Worm (Caenorhabditis elegans) whole organism, mixed stage, embryonic: ENCODE measurements around the gene usp-14.

Experiments used
- ceh-43 ChIP-seq: fragments of 200-800 bp; sonication (Bioruptor generic); optimal IDR thresholded peaks from 2 replicates; lab custom pipeline; 2018; ENCODE audit warnings: mild to moderate bottlenecking, missing genetic modification characterization, moderate library complexity, missing compliant biosample characterization
- ceh-83 ChIP-seq: fragments of 200-800 bp; sonication (Bioruptor generic); optimal IDR thresholded peaks from 2 replicates; lab custom pipeline; 2018; ENCODE audit warnings: mild to moderate bottlenecking, missing genetic modification characterization, missing compliant biosample characterization
- mls-2 ChIP-seq: sonication (generic microtip); optimal IDR thresholded peaks from 2 replicates; lab custom pipeline; 2016; ENCODE audit warnings: mild to moderate bottlenecking, missing genetic modification characterization, moderate library complexity, missing compliant biosample characterization
- nhr-2 ChIP-seq: fragments of 150-350 bp; optimal IDR thresholded peaks from 2 replicates; lab custom pipeline; 2014; ENCODE audit warnings: missing biosample characterization, missing genetic modification characterization

Gene usp-14

ce11 chrII:14437116-14437515 is 51.4 kb downstream of the usp-14 start:
- TF ChIP-seq nhr-2 (peak; percentile 87), ceh-83 (GFP tag; lab: Kevin White, UChicago) (no peak), ceh-43 (GFP tag; lab: Kevin White, UChicago) (peak; percentile 43), mls-2 (tag; lab: Kevin White, UChicago) (peak; percentile 8)
